Fruit fly (Drosophila melanogaster): Measurements from ENCODE around the gene eag.
A peak's percentile ranks its signal among the peaks of the same experiment; 100 is the strongest.

eag gene

dm6 chrX:14955050-14955783 is at the start of gene eag, which contains the start of gene CG9030:
eag (plus strand) TSS chrX:14955477.
CG9030 (minus strand) TSS chrX:14955100.
- TF ChIP-seq dl (GFP tag; optimal IDR thresholded peaks at IDR 0.05; ENCODE audit: insufficient read depth in 1 of 2, partially characterized antibody in 2 of 2) = no peak
- TF ChIP-seq usp (GFP tag; optimal IDR thresholded peaks at IDR 0.05) = no peak
- no peak for TF ChIP-seq br (GFP tag; optimal IDR thresholded peaks at IDR 0.05)
- no peak for TF ChIP-seq woc (GFP tag; optimal IDR thresholded peaks at IDR 0.05)
- no peak for TF ChIP-seq Dif (GFP tag; optimal IDR thresholded peaks at IDR 0.05; ENCODE audit: partially characterized antibody)
- no peak for TF ChIP-seq lola (GFP tag; optimal IDR thresholded peaks at IDR 0.05)
- no peak for TF ChIP-seq N (GFP tag; optimal IDR thresholded peaks at IDR 0.05)
- no peak for TF ChIP-seq Myc (optimal IDR thresholded peaks at IDR 0.05)

- TF ChIP-seq dmrt93B (GFP tag; optimal IDR thresholded peaks at IDR 0.05) = no peak
- no peak for TF ChIP-seq Hr83 (GFP tag; optimal IDR thresholded peaks at IDR 0.05; ENCODE audit: poor library complexity, severe bottlenecking)
- TF ChIP-seq OdsH (GFP tag; optimal IDR thresholded peaks at IDR 0.05) = no peak
- peak; percentile 2 for TF ChIP-seq CrebA (GFP tag; optimal IDR thresholded peaks at IDR 0.05; ENCODE audit: borderline replicate concordance)
These were observed 49.7 kb upstream of the eag start, which contains the start of gene CG9512 for dm6 chrX:14905499-14906044. CG9512 (minus strand) TSS chrX:14905549.

dm6 chrX:14909051-14909450 is 46.2 kb upstream of the eag start:
- peak; percentile 25 for TF ChIP-seq HLH106 (tag; optimal IDR thresholded peaks at IDR 0.05)
- TF ChIP-seq fru (GFP tag; optimal IDR thresholded peaks at IDR 0.05) = peak; percentile 10
- TF ChIP-seq CG9705 (GFP tag; optimal IDR thresholded peaks at IDR 0.05) = no peak
- TF ChIP-seq foxo (GFP tag; optimal IDR thresholded peaks at IDR 0.05) = peak in 1 of 2 experiments; percentile 3
- peak; percentile 10 for TF ChIP-seq Hnf4 (GFP tag; optimal IDR thresholded peaks at IDR 0.05)
- no peak for TF ChIP-seq psq (GFP tag; optimal IDR thresholded peaks at IDR 0.05)
- peak; percentile 11 for TF ChIP-seq h (GFP tag; optimal IDR thresholded peaks at IDR 0.05)
- peak; percentile 24 for TF ChIP-seq rgr (GFP tag; optimal IDR thresholded peaks at IDR 0.05)

dm6 chrX:14909658-14910378 is 45.5 kb upstream of the eag start, which contains the start of gene fiz:
fiz (minus strand) TSS chrX:14909708.
- TF ChIP-seq N (GFP tag; optimal IDR thresholded peaks at IDR 0.05) = no peak
- TF ChIP-seq Hr83 (GFP tag; optimal IDR thresholded peaks at IDR 0.05; ENCODE audit: poor library complexity, severe bottlenecking) = no peak
- TF ChIP-seq foxo (GFP tag; optimal IDR thresholded peaks at IDR 0.05) = no peak
- TF ChIP-seq rgr (GFP tag; optimal IDR thresholded peaks at IDR 0.05) = no peak
- no peak for TF ChIP-seq psq (GFP tag; optimal IDR thresholded peaks at IDR 0.05)
- TF ChIP-seq tai (GFP tag; optimal IDR thresholded peaks at IDR 0.05) = no peak
- no peak for TF ChIP-seq usp (GFP tag; optimal IDR thresholded peaks at IDR 0.05)
- no peak for TF ChIP-seq woc (GFP tag; optimal IDR thresholded peaks at IDR 0.05)
- no peak for TF ChIP-seq Jra (GFP tag; optimal IDR thresholded peaks at IDR 0.05)
- TF ChIP-seq HLH106 (tag; optimal IDR thresholded peaks at IDR 0.05) = no peak

dm6 chrX:14910464-14911349 is 44.6 kb upstream of the eag start, which contains the start of gene CG14406:
CG14406 (minus strand) TSS chrX:14910845.
- peak; percentile 25 for TF ChIP-seq h (GFP tag; optimal IDR thresholded peaks at IDR 0.05)
- TF ChIP-seq Hr78 (GFP tag; optimal IDR thresholded peaks at IDR 0.05) = no peak
- peak; percentile 37 for TF ChIP-seq HLH106 (tag; optimal IDR thresholded peaks at IDR 0.05)

DNA sequence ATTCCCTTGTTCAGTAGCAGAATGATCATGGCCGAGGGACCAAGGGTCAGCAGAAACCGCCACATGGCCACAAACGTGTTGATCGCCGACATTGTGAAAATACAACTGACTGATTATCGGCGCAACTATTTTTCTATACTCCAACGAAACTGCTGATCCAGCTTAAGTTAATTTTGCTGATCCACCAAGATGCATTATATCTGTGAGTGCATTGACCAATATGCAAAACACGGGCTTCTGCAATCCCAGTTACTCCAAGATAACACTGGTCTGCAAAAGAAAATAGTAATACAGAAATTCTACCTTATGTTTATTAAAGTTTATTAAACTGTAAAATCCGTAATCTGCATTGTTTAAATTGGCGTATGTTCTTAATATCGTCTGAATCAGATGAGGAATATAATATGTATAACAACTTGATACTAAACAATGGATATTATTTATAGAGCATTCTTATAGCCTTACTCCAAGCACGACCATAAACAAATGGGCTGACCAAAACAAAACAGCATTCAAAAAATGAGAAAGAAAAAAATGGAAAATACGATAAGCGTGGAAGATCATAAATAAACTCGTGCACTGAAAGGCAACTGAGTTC is 41.5 kb upstream of the eag start, which contains the start of gene CG12398:
TSS of gene CG12398 (minus strand) at position 107 of the 598 bp plus-strand sequence.
- TF ChIP-seq GATAd (GFP tag; optimal IDR thresholded peaks at IDR 0.05) (no peak), CG9705 (GFP tag; optimal IDR thresholded peaks at IDR 0.05) (no peak), Mio (GFP tag; optimal IDR thresholded peaks at IDR 0.05) (no peak), N (GFP tag; optimal IDR thresholded peaks at IDR 0.05) (no peak), CrebA (GFP tag; optimal IDR thresholded peaks at IDR 0.05; ENCODE audit: borderline replicate concordance) (no peak), dmrt93B (GFP tag; optimal IDR thresholded peaks at IDR 0.05) (no peak)
